Fruit fly (Drosophila melanogaster) whole organism, prepupa: ENCODE results near the gene CG4598.

ENCODE experiments used
- CG10631 ChIP-seq: fragments of 200-800 bp; sonication (Bioruptor generic); optimal IDR thresholded peaks from 2 replicates; lab custom pipeline; 2016; ENCODE audit warnings: missing biosample characterization, missing genetic modification characterization
- CG10669 ChIP-seq: fragments of 200-800 bp; sonication (Bioruptor generic); optimal IDR thresholded peaks from 3 replicates; lab custom pipeline; 2018; ENCODE audit warnings: missing biosample characterization, mild to moderate bottlenecking, missing genetic modification characterization, moderate library complexity
- CG11294 ChIP-seq: fragments of 200-800 bp; sonication (Bioruptor generic); IDR thresholded peaks from 2 replicates; pipeline ENCODE4 v1.3.6; 2022; ENCODE audit warnings: missing biosample characterization, missing genetic modification characterization
- CG11762 ChIP-seq: fragments of 200-800 bp; sonication (Bioruptor generic); optimal IDR thresholded peaks from 3 replicates; lab custom pipeline; 2016; ENCODE audit warnings: missing biosample characterization, missing genetic modification characterization; ENCODE audit not compliant: insufficient read depth
- CG11902 ChIP-seq: fragments of 200-800 bp; sonication (Bioruptor generic); optimal IDR thresholded peaks from 3 replicates; lab custom pipeline; 2016; ENCODE audit warnings: missing biosample characterization, missing genetic modification characterization
- CG15336 ChIP-seq: fragments of 200-800 bp; sonication (Bioruptor generic); IDR thresholded peaks from 2 replicates; pipeline ENCODE4 v1.3.6; 2022; ENCODE audit warnings: missing biosample characterization, missing genetic modification characterization
- CG1621 ChIP-seq: fragments of 200-800 bp; sonication (Bioruptor generic); optimal IDR thresholded peaks from 3 replicates; lab custom pipeline; 2018; ENCODE audit warnings: missing biosample characterization, mild to moderate bottlenecking, missing genetic modification characterization
- CG3032 ChIP-seq: fragments of 200-800 bp; optimal IDR thresholded peaks from 2 replicates; lab custom pipeline; 2019; ENCODE audit warnings: missing biosample characterization, mild to moderate bottlenecking, missing genetic modification characterization, moderate library complexity
- CG31627 ChIP-seq: fragments of 200-800 bp; sonication (Bioruptor generic); optimal IDR thresholded peaks from 3 replicates; lab custom pipeline; 2016; ENCODE audit warnings: missing biosample characterization, missing genetic modification characterization
- CG32006 ChIP-seq: fragments of 200-800 bp; sonication (Bioruptor generic); optimal IDR thresholded peaks from 3 replicates; lab custom pipeline; 2017; ENCODE audit warnings: missing biosample characterization, mild to moderate bottlenecking, missing genetic modification characterization
- CG3919 ChIP-seq: fragments of 200-800 bp; sonication (Bioruptor generic); optimal IDR thresholded peaks from 3 replicates; lab custom pipeline; 2016; ENCODE audit warnings: missing biosample characterization, missing genetic modification characterization
- CG6163 ChIP-seq: fragments of 200-800 bp; sonication (Bioruptor generic); IDR thresholded peaks from 3 replicates; pipeline ENCODE4 v1.3.6; 2022; ENCODE audit warnings: missing biosample characterization, missing genetic modification characterization
- CG6276 ChIP-seq: fragments of 200-800 bp; sonication (Bioruptor generic); optimal IDR thresholded peaks from 2 replicates; lab custom pipeline; 2017; ENCODE audit warnings: missing biosample characterization, mild to moderate bottlenecking, missing genetic modification characterization
- CG6808 ChIP-seq: fragments of 200-800 bp; sonication (Bioruptor generic); optimal IDR thresholded peaks from 3 replicates; lab custom pipeline; 2017; ENCODE audit warnings: missing biosample characterization, missing genetic modification characterization, mild to moderate bottlenecking, moderate library complexity, missing genetic modification reagents
- CG7368 ChIP-seq: fragments of 200-800 bp; sonication (Bioruptor generic); optimal IDR thresholded peaks from 3 replicates; lab custom pipeline; 2016; ENCODE audit warnings: missing biosample characterization, missing genetic modification characterization
- CG8119 ChIP-seq: fragments of 200-800 bp; sonication (Bioruptor generic); IDR thresholded peaks from 3 replicates; pipeline ENCODE4 v1.3.6; 2022; ENCODE audit warnings: missing biosample characterization, missing genetic modification characterization
- CG8632 ChIP-seq: fragments of 200-800 bp; sonication (Bioruptor generic); optimal IDR thresholded peaks from 3 replicates; lab custom pipeline; 2016; ENCODE audit warnings: missing biosample characterization, missing genetic modification characterization
- CG9139 ChIP-seq: fragments of 200-800 bp; sonication (Bioruptor generic); optimal IDR thresholded peaks from 3 replicates; lab custom pipeline; 2017; ENCODE audit warnings: missing biosample characterization, mild to moderate bottlenecking, missing genetic modification characterization
- Eip75B ChIP-seq: fragments of 200-800 bp; sonication (Bioruptor generic); optimal IDR thresholded peaks from 3 replicates; lab custom pipeline; 2016; ENCODE audit warnings: missing biosample characterization, missing genetic modification characterization
- Eip78C ChIP-seq: fragments of 200-800 bp; sonication (Bioruptor generic); peaks from one replicate; lab custom pipeline; 2016; ENCODE audit warnings: missing biosample characterization, missing genetic modification characterization
- Ets96B ChIP-seq: fragments of 200-800 bp; optimal IDR thresholded peaks from 2 replicates; lab custom pipeline; 2019; ENCODE audit warnings: missing biosample characterization, mild to moderate bottlenecking, missing genetic modification characterization, moderate library complexity
- Gug ChIP-seq: fragments of 200-800 bp; sonication (Bioruptor generic); IDR thresholded peaks from 2 replicates; pipeline ENCODE4 v1.3.6; 2022; ENCODE audit warnings: missing biosample characterization, missing genetic modification characterization
- Hr38 ChIP-seq: sonication (Bioruptor generic); optimal IDR thresholded peaks from 2 replicates; lab custom pipeline; 2016; ENCODE audit warnings: missing biosample characterization, missing genetic modification characterization
- Hr4 ChIP-seq: fragments of 200-800 bp; sonication (Bioruptor generic); optimal IDR thresholded peaks from 3 replicates; lab custom pipeline; 2016; ENCODE audit warnings: missing biosample characterization, missing genetic modification characterization
- OdsH ChIP-seq: fragments of 200-800 bp; sonication (Bioruptor generic); optimal IDR thresholded peaks from 3 replicates; lab custom pipeline; 2016; ENCODE audit warnings: missing biosample characterization, missing genetic modification characterization
- Sox14 ChIP-seq: fragments of 200-800 bp; sonication (Bioruptor generic); optimal IDR thresholded peaks from 3 replicates; lab custom pipeline; 2016; ENCODE audit warnings: missing biosample characterization, missing genetic modification characterization
- achi ChIP-seq: fragments of 200-800 bp; sonication (Bioruptor generic); optimal IDR thresholded peaks from 3 replicates; lab custom pipeline; 2016; ENCODE audit warnings: missing biosample characterization, missing genetic modification characterization
- dac ChIP-seq: fragments of 200-800 bp; sonication (Bioruptor generic); optimal IDR thresholded peaks from 2 replicates; lab custom pipeline; 2017; ENCODE audit warnings: missing biosample characterization, mild to moderate bottlenecking, missing genetic modification characterization
- dsx ChIP-seq: fragments of 200-800 bp; optimal IDR thresholded peaks from 3 replicates; lab custom pipeline; 2019; ENCODE audit warnings: missing biosample characterization, mild to moderate bottlenecking, missing genetic modification characterization, moderate library complexity; ENCODE audit not compliant: poor library complexity, severe bottlenecking
- eg ChIP-seq: fragments of 200-800 bp; sonication (Bioruptor generic); IDR thresholded peaks from 3 replicates; pipeline ENCODE4 v1.3.6; 2022; ENCODE audit warnings: missing biosample characterization, missing genetic modification characterization
- fkh ChIP-seq: fragments of 200-800 bp; sonication (Bioruptor generic); optimal IDR thresholded peaks from 3 replicates; lab custom pipeline; 2017; ENCODE audit warnings: missing biosample characterization, mild to moderate bottlenecking, missing genetic modification characterization, moderate library complexity
- net ChIP-seq: fragments of 200-800 bp; sonication (Bioruptor generic); optimal IDR thresholded peaks from 3 replicates; lab custom pipeline; 2016; ENCODE audit warnings: missing biosample characterization, missing genetic modification characterization
- pdm3 ChIP-seq: fragments of 200-800 bp; sonication (Bioruptor generic); optimal IDR thresholded peaks from 3 replicates; lab custom pipeline; 2016; ENCODE audit warnings: missing biosample characterization, missing genetic modification characterization
- salr ChIP-seq, 2 experiments: fragments of 200-800 bp; sonication (Bioruptor generic); optimal IDR thresholded peaks; 3 replicates each; lab custom pipeline; 2016 to 2018; ENCODE audit warnings: missing biosample characterization in 2 of 2, missing genetic modification characterization in 2 of 2, mild to moderate bottlenecking in 1 of 2
- ss ChIP-seq, 2 experiments: fragments of 200-800 bp; sonication (Bioruptor generic); optimal IDR thresholded peaks; 2 replicates in 1 of 2; 3 replicates in 1 of 2; lab custom pipeline; 2017 to 2018; ENCODE audit warnings: mild to moderate bottlenecking in 2 of 2, missing biosample characterization in 2 of 2, missing genetic modification characterization in 2 of 2, moderate library complexity in 1 of 2
- svp ChIP-seq: fragments of 200-800 bp; sonication (Bioruptor generic); peaks from one replicate; lab custom pipeline; 2016; ENCODE audit warnings: missing biosample characterization, missing genetic modification characterization
- topi ChIP-seq: fragments of 200-800 bp; sonication (Bioruptor generic); optimal IDR thresholded peaks from 3 replicates; lab custom pipeline; 2016; ENCODE audit warnings: missing biosample characterization, missing genetic modification characterization
- vri ChIP-seq: fragments of 200-800 bp; sonication (Bioruptor generic); optimal IDR thresholded peaks from 3 replicates; lab custom pipeline; 2016; ENCODE audit warnings: missing biosample characterization, mild to moderate bottlenecking, missing genetic modification characterization

CG4598 gene

DNA sequence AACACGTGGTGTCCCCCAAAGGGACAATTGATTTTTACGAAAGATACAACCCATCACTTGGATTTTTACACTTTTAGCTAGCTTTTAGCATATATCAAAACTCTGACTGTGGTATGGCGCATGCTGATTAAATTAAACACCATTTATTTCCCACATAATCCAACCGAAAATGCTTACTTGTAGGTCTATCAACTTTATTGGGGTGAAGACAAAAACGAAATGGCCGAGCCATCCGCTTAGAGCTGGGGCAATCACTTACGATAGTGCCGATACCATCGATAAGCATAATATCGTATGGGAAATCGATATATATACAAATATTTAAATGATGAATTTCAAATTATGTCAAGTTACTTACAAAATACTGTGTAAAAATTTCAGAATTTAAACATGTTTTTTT is 21.1 kb upstream of the CG4598 start, which contains the start of gene RpS2 (continued):
- TF ChIP-seq OdsH (peak; percentile 28), CG8632 (GFP tag; lab: Kevin White, UChicago) (no peak), CG31627 (GFP tag; lab: Kevin White, UChicago) (peak; percentile 24), topi (peak; percentile 39), Sox14 (peak; percentile 70), Gug (GFP tag; lab: Robert Waterston, UW) (no peak), svp (GFP tag; lab: Kevin White, UChicago) (no peak), dsx (GFP tag; lab: Kevin White, UChicago) (no peak), CG6163 (GFP tag; lab: Robert Waterston, UW) (no peak), CG8119 (GFP tag; lab: Robert Waterston, UW) (no peak; the same call in 2 of the 3 replicates), Hr4 (GFP tag; lab: Kevin White, UChicago) (no peak), Eip75B (GFP tag; lab: Kevin White, UChicago) (peak; percentile 28)

DNA sequence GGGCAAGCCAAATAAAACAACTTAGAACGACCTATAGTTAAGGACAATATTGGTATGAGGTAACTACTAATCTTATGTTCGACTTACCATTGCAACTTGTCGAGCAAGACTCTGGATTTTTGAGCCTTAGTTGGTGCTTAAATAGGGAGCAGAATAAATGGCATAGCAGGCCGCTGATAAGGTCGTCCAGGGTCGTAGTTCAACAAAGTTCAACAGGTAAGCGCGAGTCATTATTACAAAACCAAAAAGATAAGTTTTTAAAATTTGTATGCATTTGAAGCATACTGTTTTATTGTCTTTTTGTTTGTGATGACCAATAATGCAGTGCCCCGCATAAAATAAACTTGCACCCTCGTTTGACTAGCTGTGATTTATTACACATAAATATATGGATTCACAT is 15.4 kb upstream of the CG4598 start, which contains the start of gene Muc30E:
Gene Muc30E (minus strand): TSS at position 101 of the 400 bp plus-strand sequence.
- TF ChIP-seq Hr4 (GFP tag; lab: Kevin White, UChicago) (no peak), dsx (GFP tag; lab: Kevin White, UChicago) (no peak)
- TF ChIP-seq, all 60 proteins: peak for 0

DNA sequence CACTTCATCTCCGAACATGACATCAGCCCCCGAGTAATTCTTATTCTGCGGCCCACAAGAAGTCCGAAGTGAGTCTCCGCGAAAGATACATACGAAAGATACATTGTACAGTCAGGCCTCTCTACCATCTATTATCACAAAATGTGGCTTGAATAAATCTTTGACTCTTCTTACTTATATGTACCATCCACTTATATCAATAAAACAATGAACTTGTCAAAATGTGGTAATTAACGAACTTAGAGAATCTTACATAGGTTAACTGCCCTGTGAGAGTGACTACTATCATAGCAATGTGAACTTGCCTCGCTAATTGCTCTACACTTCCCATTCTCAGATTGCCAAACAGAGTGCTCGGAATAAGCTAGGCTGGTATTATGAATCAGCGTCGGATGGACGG is 11.8 kb upstream of the CG4598 start:
- TF ChIP-seq CG6163 (GFP tag; lab: Robert Waterston, UW) = peak; percentile 78
- TF ChIP-seq CG3919 (GFP tag; lab: Kevin White, UChicago) = peak; percentile 22
- peak; percentile 7 for TF ChIP-seq CG7368 (GFP tag; lab: Kevin White, UChicago)
- no peak for TF ChIP-seq CG11762 (GFP tag; lab: Kevin White, UChicago)
- no peak for TF ChIP-seq pdm3
- TF ChIP-seq net = peak; percentile 20
- no peak for TF ChIP-seq CG9139 (GFP tag; lab: Kevin White, UChicago)
- no peak for TF ChIP-seq ss (GFP tag; optimal IDR thresholded peaks at IDR 0.05; lab: Kevin White, UChicago)
- no peak for TF ChIP-seq vri
- peak; percentile 30 for TF ChIP-seq achi
- TF ChIP-seq CG11294 (GFP tag; lab: Robert Waterston, UW) = peak; percentile 66
- TF ChIP-seq Ets96B (tag; lab: Kevin White, UChicago) = peak; percentile 53
- TF ChIP-seq Hr38 (GFP tag; lab: Kevin White, UChicago) = no peak
- TF ChIP-seq eg = peak; percentile 74
- peak; percentile 32 for TF ChIP-seq CG10669 (GFP tag; lab: Kevin White, UChicago)
- no peak for TF ChIP-seq CG8632 (GFP tag; lab: Kevin White, UChicago)
- peak; percentile 18 for TF ChIP-seq CG10631 (GFP tag; lab: Kevin White, UChicago)
- TF ChIP-seq Gug (GFP tag; lab: Robert Waterston, UW) = peak; percentile 69
- TF ChIP-seq CG15336 = peak; percentile 50; the same call in 1 of the 2 replicates
- peak; percentile 6 for TF ChIP-seq dsx (GFP tag; lab: Kevin White, UChicago)
- TF ChIP-seq CG32006 (GFP tag; lab: Kevin White, UChicago) = no peak
- TF ChIP-seq Eip78C (GFP tag; lab: Kevin White, UChicago) = peak; percentile 71
- TF ChIP-seq Sox14 = no peak
- no peak for TF ChIP-seq Eip75B (GFP tag; lab: Kevin White, UChicago)
- no peak for TF ChIP-seq svp (GFP tag; lab: Kevin White, UChicago)
- TF ChIP-seq CG31627 (GFP tag; lab: Kevin White, UChicago) = no peak
- TF ChIP-seq Hr4 (GFP tag; lab: Kevin White, UChicago) = peak; percentile 39
- TF ChIP-seq CG3032 (tag; lab: Kevin White, UChicago) = peak; percentile 47
- peak; percentile 29 for TF ChIP-seq CG6276 (GFP tag; lab: Kevin White, UChicago)
- TF ChIP-seq, all 60 proteins: peak for 17

DNA sequence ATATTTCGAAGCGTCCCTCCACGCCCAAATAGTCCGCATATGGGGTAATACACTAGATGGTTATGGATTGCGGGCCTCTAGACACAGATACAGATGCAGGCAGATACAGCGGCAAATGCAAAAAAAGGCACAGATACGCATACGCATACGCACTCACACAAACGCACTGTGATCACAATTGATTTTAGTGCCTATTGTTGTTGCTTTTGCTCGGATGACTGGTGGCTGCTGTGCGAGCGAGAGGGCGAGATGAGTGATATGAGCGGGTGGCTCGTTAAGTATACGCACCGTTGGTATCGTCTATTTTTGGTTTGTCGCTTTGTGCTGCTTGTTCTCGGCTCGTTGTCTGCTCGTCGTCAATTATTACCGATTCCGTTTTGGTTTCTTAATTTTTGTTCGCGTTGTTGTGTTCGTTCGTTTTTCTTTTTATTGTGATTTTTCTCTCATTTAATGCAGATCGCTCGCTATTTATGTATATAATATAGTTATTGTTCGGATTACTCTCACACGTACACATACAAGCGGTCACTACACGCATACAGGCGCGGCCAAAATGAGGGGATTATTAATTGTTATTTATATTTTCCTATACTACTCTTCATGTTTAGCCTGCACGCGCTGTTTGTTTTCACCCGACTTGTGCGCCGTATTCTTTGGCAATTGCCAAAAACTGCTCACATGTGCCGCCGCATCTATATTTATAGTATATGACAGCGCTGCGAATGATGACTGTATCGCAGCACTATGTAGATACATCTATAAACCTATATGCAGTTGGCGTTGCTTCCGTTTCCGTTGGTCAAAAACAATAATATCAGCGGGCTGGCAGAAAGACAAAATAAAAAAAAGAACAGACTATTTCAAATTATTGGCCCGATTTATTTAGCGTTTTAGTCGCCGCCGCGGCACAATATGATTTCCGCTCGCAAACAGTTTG is 10.8 kb upstream of the CG4598 start:
- TF ChIP-seq CG3919 (GFP tag; lab: Kevin White, UChicago) (peak; percentile 5), CG6808 (GFP tag; lab: Kevin White, UChicago) (peak; percentile 29), CG6276 (GFP tag; lab: Kevin White, UChicago) (no peak), CG10669 (GFP tag; lab: Kevin White, UChicago) (peak; percentile 2), ss (GFP tag; optimal IDR thresholded peaks at IDR 0.05; lab: Kevin White, UChicago) (peak; percentile 36 to 37), Eip78C (GFP tag; lab: Kevin White, UChicago) (peak; percentile 76), eg (0 out of 3 replicates have a peak, but pooled peaks have one; percentile 24), salr (GFP tag; optimal IDR thresholded peaks at IDR 0.05; lab: Kevin White, UChicago) (peak in 1 of 2 experiments; percentile 22), dac (GFP tag; lab: Kevin White, UChicago) (no peak), CG11902 (GFP tag; lab: Kevin White, UChicago) (no peak), CG1621 (tag; lab: Kevin White, UChicago) (peak; percentile 38), dsx (GFP tag; lab: Kevin White, UChicago) (peak; percentile 30), fkh (peak; percentile 37), CG6163 (GFP tag; lab: Robert Waterston, UW) (peak; percentile 47; the same call in 2 of the 3 replicates)
